Worm (Caenorhabditis elegans) whole organism, L1 larva: ENCODE results near the gene pcp-1.

ENCODE experiments used
- Y116A8C.19 ChIP-seq: sonication (generic microtip); optimal IDR thresholded peaks from 2 replicates; lab custom pipeline; 2016; ENCODE audit warnings: missing compliant biosample characterization, missing genetic modification characterization, borderline replicate concordance
- alr-1 ChIP-seq: fragments of 200-800 bp; sonication (Bioruptor generic); optimal IDR thresholded peaks from 2 replicates; lab custom pipeline; 2018; ENCODE audit warnings: borderline replicate concordance, mild to moderate bottlenecking, missing genetic modification characterization, missing compliant biosample characterization
- aly-2 ChIP-seq: fragments of 150-350 bp; optimal IDR thresholded peaks from 2 replicates; lab custom pipeline; 2014; ENCODE audit warnings: missing biosample characterization, missing genetic modification characterization
- dpl-1 ChIP-seq, 3 experiments: fragments of 150-350 bp in 2 of 3; sonication (generic microtip) in 1 of 3; optimal IDR thresholded peaks; 2 replicates each; lab custom pipeline; 2014 to 2017; ENCODE audit warnings: missing biosample characterization in 3 of 3, missing genetic modification characterization in 3 of 3, missing genetic modification reagents in 3 of 3
- efl-1 ChIP-seq, 4 experiments: fragments of 150-350 bp; optimal IDR thresholded peaks in 3 of 4; peaks in 1 of 4; 1 replicate in 1 of 4; 2 replicates in 3 of 4; lab custom pipeline; 2014; ENCODE audit warnings: missing biosample characterization in 2 of 4, missing genetic modification characterization in 2 of 4, missing genetic modification reagents in 2 of 4
- ets-5 ChIP-seq: fragments of 200-800 bp; sonication (Bioruptor generic); IDR thresholded peaks from 2 replicates; pipeline ENCODE4 v1.3.6; 2022; ENCODE audit warnings: missing genetic modification characterization, missing compliant biosample characterization
- fkh-4 ChIP-seq: sonication (generic microtip); optimal IDR thresholded peaks from 2 replicates; lab custom pipeline; 2016; ENCODE audit warnings: missing compliant biosample characterization, missing genetic modification characterization, borderline replicate concordance
- isw-1 ChIP-seq: fragments of 200-800 bp; sonication (Bioruptor generic); IDR thresholded peaks from 2 replicates; pipeline ENCODE4 v1.3.6; 2022; ENCODE audit warnings: missing genetic modification characterization, missing compliant biosample characterization
- lin-35 ChIP-seq, 2 experiments: fragments of 150-350 bp; optimal IDR thresholded peaks; 2 replicates each; lab custom pipeline; 2014; ENCODE audit warnings: missing biosample characterization in 2 of 2, missing genetic modification characterization in 2 of 2, missing genetic modification reagents in 2 of 2
- lsy-2 ChIP-seq, 2 experiments: fragments of 150-350 bp; optimal IDR thresholded peaks; 2 replicates each; lab custom pipeline; 2014; ENCODE audit warnings: missing biosample characterization in 2 of 2, missing genetic modification characterization in 2 of 2
- nhr-11 ChIP-seq: fragments of 150-350 bp; optimal IDR thresholded peaks from 2 replicates; lab custom pipeline; 2014; ENCODE audit warnings: missing biosample characterization, missing genetic modification characterization
- nhr-71 ChIP-seq: sonication (generic microtip); optimal IDR thresholded peaks from 2 replicates; lab custom pipeline; 2016; ENCODE audit warnings: mild to moderate bottlenecking, missing genetic modification characterization, moderate library complexity, missing compliant biosample characterization
- nhr-90 ChIP-seq: sonication (generic microtip); optimal IDR thresholded peaks from 2 replicates; lab custom pipeline; 2016; ENCODE audit warnings: mild to moderate bottlenecking, missing genetic modification characterization, missing compliant biosample characterization; ENCODE audit not compliant: poor library complexity
- rnt-1 ChIP-seq: sonication (generic microtip); optimal IDR thresholded peaks from 2 replicates; lab custom pipeline; 2016; ENCODE audit warnings: mild to moderate bottlenecking, missing genetic modification characterization, moderate library complexity, missing compliant biosample characterization
- sup-37 ChIP-seq: fragments of 200-800 bp; sonication (Bioruptor generic); optimal IDR thresholded peaks from 2 replicates; lab custom pipeline; 2018; ENCODE audit warnings: mild to moderate bottlenecking, missing genetic modification characterization, missing compliant biosample characterization
- tbx-2 ChIP-seq: sonication (generic microtip); optimal IDR thresholded peaks from 2 replicates; lab custom pipeline; 2016; ENCODE audit warnings: missing genetic modification characterization, missing compliant biosample characterization
- zip-4 ChIP-seq: fragments of 200-800 bp; sonication (Bioruptor generic); optimal IDR thresholded peaks from 2 replicates; lab custom pipeline; 2018; ENCODE audit warnings: mild to moderate bottlenecking, missing genetic modification characterization, moderate library complexity, missing compliant biosample characterization

pcp-1 gene

ce11 chrIII:7795311-7795710, 36.6 kb downstream of the pcp-1 start, which contains the start of gene cyk-7:
Gene cyk-7, minus strand, starts transcription at chrIII:7795409.
- TF ChIP-seq nhr-90 (tag; lab: Kevin White, UChicago): no peak
- TF ChIP-seq fkh-4 (tag; lab: Kevin White, UChicago): no peak
- TF ChIP-seq efl-1 (optimal IDR thresholded peaks at IDR 0.05; lab: Kevin White, UChicago): peak; percentile 65 to 99
- peak; percentile 68 to 95 for TF ChIP-seq efl-1 (GFP tag; optimal IDR thresholded peaks at IDR 0.05 in 1 of 2; lab: Kevin White, UChicago)
- peak in 1 of 2 experiments; percentile 18 for TF ChIP-seq lin-35 (GFP tag; optimal IDR thresholded peaks at IDR 0.05; lab: Kevin White, UChicago)
- TF ChIP-seq lsy-2 (tag; optimal IDR thresholded peaks at IDR 0.05; lab: Kevin White, UChicago): peak; percentile 13 to 25
- TF ChIP-seq dpl-1 (GFP tag; optimal IDR thresholded peaks at IDR 0.05; lab: Kevin White, UChicago): peak in 2 of 3 experiments; percentile 23 to 66

- TF ChIP-seq ets-5 (GFP tag; lab: Robert Waterston, UW) (no peak), sup-37 (GFP tag; lab: Kevin White, UChicago) (no peak), Y116A8C.19 (tag; lab: Kevin White, UChicago) (no peak)
Measured at ce11 chrIII:7805253-7805652, 46.5 kb downstream of the pcp-1 start.

- TF ChIP-seq alr-1 (tag; lab: Kevin White, UChicago) (no peak), rnt-1 (tag; lab: Kevin White, UChicago) (peak; percentile 39), tbx-2 (no peak), aly-2 (tag; lab: Kevin White, UChicago) (no peak), nhr-71 (tag; lab: Kevin White, UChicago) (no peak)
Measured at ce11 chrIII:7806947-7807346, 48.2 kb downstream of the pcp-1 start.

ce11 chrIII:7809033-7809432, 50.3 kb downstream of the pcp-1 start:
- TF ChIP-seq nhr-11 (tag; lab: Kevin White, UChicago) (no peak), isw-1 (GFP tag; lab: Robert Waterston, UW) (no peak), zip-4 (GFP tag; lab: Kevin White, UChicago) (no peak)
- TF ChIP-seq, all 84 proteins: peak for 0
